Fruit fly (Drosophila melanogaster) S2 (cell line): Measurements from ENCODE around the gene comm2.

Source experiments
- CG8478 ChIP-seq: fragments of >200 bp; optimal IDR thresholded peaks from 2 replicates; lab custom pipeline; 2018
- CTCF ChIP-seq, 2 experiments: fragments of >200 bp; optimal IDR thresholded peaks; 2 replicates each; lab custom pipeline; 2018

dm6 chr3L:15679420-15679819 is 20.2 kb downstream of the comm2 start, which contains the start of gene CG7304:
- TF ChIP-seq CG8478 (lab: Kevin White, UChicago) (no peak), CTCF (optimal IDR thresholded peaks at IDR 0.05; lab: Kevin White, UChicago) (no peak)
